Worm (Caenorhabditis elegans) whole organism, L1 larva: ENCODE data around the gene oac-58.

Experiments
- elt-3 ChIP-seq, 6 experiments: fragments of 150-350 bp in 1 of 6; sonication (generic microtip); optimal IDR thresholded peaks; 2 replicates each; lab custom pipeline; 2017 to 2018; ENCODE audit warnings: missing biosample characterization in 6 of 6, missing genetic modification characterization in 6 of 6, inconsistent platforms in 1 of 6
- jun-1 ChIP-seq: fragments of 150-350 bp; optimal IDR thresholded peaks from 2 replicates; lab custom pipeline; 2014; ENCODE audit warnings: missing biosample characterization, missing genetic modification reagents, missing genetic modification characterization
- nhr-85 ChIP-seq: sonication (generic microtip); peaks from one replicate; lab custom pipeline; 2016; ENCODE audit warnings: missing genetic modification characterization, inconsistent platforms, missing compliant biosample characterization

DNA sequence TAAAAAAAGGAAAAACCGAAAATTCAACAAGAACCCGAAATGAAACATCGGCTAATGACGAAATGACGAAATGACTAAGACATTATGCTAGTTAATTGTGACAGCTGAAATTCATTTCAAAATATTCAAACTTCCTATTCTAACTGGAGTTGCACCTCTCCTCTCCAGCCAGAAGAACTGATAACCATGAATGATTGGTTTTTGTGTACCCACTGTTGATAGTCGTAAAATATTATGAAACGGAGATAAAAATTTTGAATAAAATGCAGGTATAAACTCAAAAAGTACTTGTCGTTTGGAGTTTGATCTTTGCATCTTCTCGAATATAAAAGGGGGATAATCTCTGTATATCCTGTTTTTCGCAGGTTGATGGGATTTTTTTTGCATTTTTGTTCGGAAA is 8.6 kb downstream of the oac-58 start:
- TF ChIP-seq elt-3 (tag; optimal IDR thresholded peaks at IDR 0.05; lab: Kevin White, UChicago) (no peak), jun-1 (no peak), nhr-85 (tag; lab: Kevin White, UChicago) (no peak)
